Worm (Caenorhabditis elegans): ENCODE measurements around the gene pos-1.

- no peak for TF ChIP-seq pha-4 (GFP tag; IDR thresholded peaks at IDR 0.05)
- TF ChIP-seq pha-4 (tag; optimal IDR thresholded peaks at IDR 0.05) = no peak
- no peak for TF ChIP-seq skn-1 (tag; optimal IDR thresholded peaks at IDR 0.05)
- no peak for TF ChIP-seq rbr-2 (tag; optimal IDR thresholded peaks at IDR 0.05)
- no peak for TF ChIP-seq nhr-111 (GFP tag; optimal IDR thresholded peaks at IDR 0.05)
- TF ChIP-seq egl-27 (tag; optimal IDR thresholded peaks at IDR 0.05) = no peak
- no peak for TF ChIP-seq Y75B8A.6 (GFP tag; IDR thresholded peaks at IDR 0.05)
- no peak for TF ChIP-seq nhr-10 (tag; optimal IDR thresholded peaks at IDR 0.05)
- no peak for TF ChIP-seq daf-8 (GFP tag; IDR thresholded peaks at IDR 0.05)
- TF ChIP-seq snpc-4 (tag; optimal IDR thresholded peaks at IDR 0.05) = no peak
- no peak for TF ChIP-seq lin-39 (tag; optimal IDR thresholded peaks at IDR 0.05)
These were observed 11.5 kb upstream of the pos-1 start, which contains the start of gene F52E1.9 for ce11 chrV:8402392-8402791.
